Fruit fly (Drosophila melanogaster) whole organism, embryonic: ENCODE results near the gene CG6106.
A peak's percentile ranks its signal among the peaks of the same experiment; 100 is the strongest.

Experiments used
- B-H1 ChIP-seq: fragments of 200-800 bp; sonication (Bioruptor generic); IDR thresholded peaks from 3 replicates; pipeline ENCODE4 v1.3.6; 2022; ENCODE audit warnings: missing biosample characterization, missing genetic modification characterization
- B-H2 ChIP-seq: fragments of 200-800 bp; sonication (Bioruptor generic); optimal IDR thresholded peaks from 2 replicates; lab custom pipeline; 2018; ENCODE audit warnings: missing biosample characterization, mild to moderate bottlenecking, missing genetic modification characterization
- CG10209 ChIP-seq: fragments of 200-800 bp; sonication (Bioruptor generic); optimal IDR thresholded peaks from 3 replicates; lab custom pipeline; 2017; ENCODE audit warnings: missing biosample characterization, mild to moderate bottlenecking, missing genetic modification characterization, missing genetic modification reagents
- CG12071 ChIP-seq: fragments of 200-800 bp; sonication (Bioruptor generic); optimal IDR thresholded peaks from 3 replicates; lab custom pipeline; 2018; ENCODE audit warnings: missing biosample characterization, mild to moderate bottlenecking, missing genetic modification characterization
- CG1233 ChIP-seq: fragments of 200-800 bp; sonication (Bioruptor generic); optimal IDR thresholded peaks from 4 replicates; lab custom pipeline; 2018; ENCODE audit warnings: missing biosample characterization, mild to moderate bottlenecking, missing genetic modification characterization
- CG12744 ChIP-seq: fragments of 200-800 bp; sonication (Bioruptor generic); optimal IDR thresholded peaks from 2 replicates; lab custom pipeline; 2016; ENCODE audit warnings: missing biosample characterization, missing genetic modification characterization
- CG15269 ChIP-seq: fragments of 200-800 bp; sonication (Bioruptor generic); optimal IDR thresholded peaks from 2 replicates; lab custom pipeline; 2018; ENCODE audit warnings: missing biosample characterization, mild to moderate bottlenecking, missing genetic modification characterization, moderate library complexity
- CG15601 ChIP-seq: fragments of 200-800 bp; sonication (Bioruptor generic); optimal IDR thresholded peaks from 3 replicates; lab custom pipeline; 2019; ENCODE audit warnings: missing biosample characterization, mild to moderate bottlenecking, missing genetic modification characterization, moderate library complexity
- CG17568 ChIP-seq: fragments of 200-800 bp; sonication (Bioruptor generic); optimal IDR thresholded peaks from 2 replicates; lab custom pipeline; 2018; ENCODE audit warnings: missing biosample characterization, mild to moderate bottlenecking, missing genetic modification characterization, moderate library complexity
- CG17829 ChIP-seq: fragments of 200-800 bp; optimal IDR thresholded peaks from 2 replicates; lab custom pipeline; 2019; ENCODE audit warnings: missing biosample characterization, mild to moderate bottlenecking, missing genetic modification characterization, moderate library complexity
- CG17912 ChIP-seq: fragments of 200-800 bp; sonication (Bioruptor generic); optimal IDR thresholded peaks from 2 replicates; lab custom pipeline; 2018; ENCODE audit warnings: missing biosample characterization, mild to moderate bottlenecking, missing genetic modification characterization
- CG18011 ChIP-seq: fragments of 200-800 bp; sonication (Bioruptor generic); optimal IDR thresholded peaks from 2 replicates; lab custom pipeline; 2017; ENCODE audit warnings: missing biosample characterization, missing genetic modification characterization, mild to moderate bottlenecking, moderate library complexity, missing genotype
- CG1832 ChIP-seq: fragments of 200-800 bp; sonication (Bioruptor generic); optimal IDR thresholded peaks from 2 replicates; lab custom pipeline; 2017; ENCODE audit warnings: missing biosample characterization, mild to moderate bottlenecking, missing genetic modification characterization, inconsistent platforms
- CG2889 ChIP-seq: fragments of 200-800 bp; sonication (Bioruptor generic); IDR thresholded peaks from 3 replicates; pipeline ENCODE4 v1.3.6; 2022; ENCODE audit warnings: missing biosample characterization, missing genetic modification characterization
- CG31365 ChIP-seq: fragments of 200-800 bp; sonication (Bioruptor generic); optimal IDR thresholded peaks from 2 replicates; lab custom pipeline; 2018; ENCODE audit warnings: missing biosample characterization, mild to moderate bottlenecking, missing genetic modification characterization
- CG3847 ChIP-seq: fragments of 200-800 bp; sonication (Bioruptor generic); IDR thresholded peaks from 2 replicates; pipeline ENCODE4 v1.3.6; 2022; ENCODE audit warnings: missing biosample characterization, missing genetic modification characterization
- CG4282 ChIP-seq: fragments of 200-800 bp; sonication (Bioruptor generic); optimal IDR thresholded peaks from 2 replicates; lab custom pipeline; 2016; ENCODE audit warnings: missing biosample characterization, missing genetic modification characterization
- CG4404 ChIP-seq: fragments of 200-800 bp; sonication (Bioruptor generic); IDR thresholded peaks from 2 replicates; pipeline ENCODE4 v1.3.6; 2022; ENCODE audit warnings: missing biosample characterization, missing genetic modification characterization
- CG4730 ChIP-seq: fragments of 200-800 bp; sonication (Bioruptor generic); IDR thresholded peaks from 2 replicates; pipeline ENCODE4 v1.3.6; 2022; ENCODE audit warnings: missing biosample characterization, missing genetic modification characterization
- CG7556 ChIP-seq: fragments of 200-800 bp; sonication (Bioruptor generic); optimal IDR thresholded peaks from 2 replicates; lab custom pipeline; 2017; ENCODE audit warnings: missing biosample characterization, mild to moderate bottlenecking, missing genetic modification characterization
- CG7928 ChIP-seq: fragments of 200-800 bp; sonication (Bioruptor generic); optimal IDR thresholded peaks from 2 replicates; lab custom pipeline; 2017; ENCODE audit warnings: missing biosample characterization, mild to moderate bottlenecking, missing genetic modification characterization
- CG7987 ChIP-seq: fragments of 200-800 bp; sonication (Bioruptor generic); optimal IDR thresholded peaks from 2 replicates; lab custom pipeline; 2018; ENCODE audit warnings: missing biosample characterization, mild to moderate bottlenecking, missing genetic modification characterization, moderate library complexity
- CG8089 ChIP-seq: fragments of 200-800 bp; sonication (Bioruptor generic); optimal IDR thresholded peaks from 3 replicates; lab custom pipeline; 2016; ENCODE audit warnings: missing biosample characterization, missing genetic modification characterization
- CoRest ChIP-seq: fragments of 200-800 bp; sonication (Bioruptor generic); optimal IDR thresholded peaks from 3 replicates; lab custom pipeline; 2018; ENCODE audit warnings: missing biosample characterization, mild to moderate bottlenecking, missing genetic modification characterization, moderate library complexity
- CrebB ChIP-seq: fragments of 200-800 bp; sonication (Bioruptor generic); optimal IDR thresholded peaks from 3 replicates; lab custom pipeline; 2018; ENCODE audit warnings: missing biosample characterization, mild to moderate bottlenecking, missing genetic modification characterization
- ERR ChIP-seq: fragments of 200-800 bp; sonication (Bioruptor generic); optimal IDR thresholded peaks from 2 replicates; lab custom pipeline; 2016; ENCODE audit warnings: missing biosample characterization, missing genetic modification characterization
- MBD-R2 ChIP-seq: fragments of 200-800 bp; sonication (Bioruptor generic); IDR thresholded peaks from 2 replicates; pipeline ENCODE4 v1.3.6; 2022; ENCODE audit warnings: missing biosample characterization, missing genetic modification characterization
- Mes4 ChIP-seq: fragments of 200-800 bp; sonication (Bioruptor generic); optimal IDR thresholded peaks from 2 replicates; lab custom pipeline; 2016; ENCODE audit warnings: missing biosample characterization, missing genetic modification characterization
- Nf-YC ChIP-seq: fragments of 200-800 bp; optimal IDR thresholded peaks from 3 replicates; lab custom pipeline; 2019; ENCODE audit warnings: missing biosample characterization, mild to moderate bottlenecking, missing genetic modification characterization, moderate library complexity
- Six4 ChIP-seq: fragments of 200-800 bp; sonication (Bioruptor generic); optimal IDR thresholded peaks from 2 replicates; lab custom pipeline; 2016; ENCODE audit warnings: missing biosample characterization, missing genetic modification characterization
- Sry-β ChIP-seq: fragments of 200-800 bp; sonication (Bioruptor generic); optimal IDR thresholded peaks from 2 replicates; lab custom pipeline; 2018; ENCODE audit warnings: missing biosample characterization, mild to moderate bottlenecking, missing genetic modification characterization, moderate library complexity
- Xrp1 ChIP-seq: fragments of 200-800 bp; sonication (Bioruptor generic); IDR thresholded peaks from 2 replicates; pipeline ENCODE4 v1.3.6; 2022; ENCODE audit warnings: missing biosample characterization, missing genetic modification characterization
- amos ChIP-seq: fragments of 200-800 bp; sonication (Bioruptor generic); IDR thresholded peaks from 2 replicates; pipeline ENCODE4 v1.3.6; 2022; ENCODE audit warnings: missing biosample characterization, missing genetic modification characterization; ENCODE audit not compliant: partially characterized antibody
- cad ChIP-seq: fragments of >200 bp; optimal IDR thresholded peaks from 2 replicates; lab custom pipeline; 2017; ENCODE audit warnings: missing biosample characterization, missing genetic modification characterization
- corto ChIP-seq: fragments of 200-800 bp; sonication (Bioruptor generic); optimal IDR thresholded peaks from 2 replicates; lab custom pipeline; 2016; ENCODE audit warnings: missing biosample characterization, mild to moderate bottlenecking, missing genetic modification characterization, moderate library complexity
- disco-r ChIP-seq: fragments of 200-800 bp; sonication (Bioruptor generic); optimal IDR thresholded peaks from 2 replicates; lab custom pipeline; 2016; ENCODE audit warnings: missing biosample characterization, missing genetic modification characterization
- exex ChIP-seq: fragments of 200-800 bp; sonication (Bioruptor generic); optimal IDR thresholded peaks from 4 replicates; lab custom pipeline; 2018; ENCODE audit warnings: missing biosample characterization, mild to moderate bottlenecking, missing genetic modification characterization, moderate library complexity
- gcm2 ChIP-seq: fragments of 200-800 bp; sonication (Bioruptor generic); optimal IDR thresholded peaks from 2 replicates; lab custom pipeline; 2016; ENCODE audit warnings: missing biosample characterization, missing genetic modification characterization
- gem ChIP-seq: fragments of 200-800 bp; sonication (Bioruptor generic); optimal IDR thresholded peaks from 2 replicates; lab custom pipeline; 2019; ENCODE audit warnings: missing biosample characterization, mild to moderate bottlenecking, missing genetic modification characterization, moderate library complexity
- gsb-n ChIP-seq: fragments of 200-800 bp; sonication (Bioruptor generic); optimal IDR thresholded peaks from 3 replicates; lab custom pipeline; 2018; ENCODE audit warnings: missing biosample characterization, mild to moderate bottlenecking, missing genetic modification characterization
- jigr1 ChIP-seq: fragments of 200-800 bp; sonication (Bioruptor generic); IDR thresholded peaks from 3 replicates; pipeline ENCODE4 v1.3.6; 2022; ENCODE audit warnings: missing biosample characterization, missing genetic modification characterization
- lbe ChIP-seq: fragments of 200-800 bp; sonication (Bioruptor generic); optimal IDR thresholded peaks from 2 replicates; lab custom pipeline; 2016; ENCODE audit warnings: missing biosample characterization, mild to moderate bottlenecking, missing genetic modification characterization
- nmo ChIP-seq: fragments of 200-800 bp; sonication (Bioruptor generic); optimal IDR thresholded peaks from 2 replicates; lab custom pipeline; 2018; ENCODE audit warnings: missing biosample characterization, mild to moderate bottlenecking, missing genetic modification characterization, moderate library complexity
- slbo ChIP-seq: fragments of 200-800 bp; sonication (Bioruptor generic); IDR thresholded peaks from 2 replicates; pipeline ENCODE4 v1.3.6; 2022; ENCODE audit warnings: missing biosample characterization, missing genetic modification characterization
- ssp ChIP-seq: fragments of 200-800 bp; sonication (Bioruptor generic); IDR thresholded peaks from 2 replicates; pipeline ENCODE4 v1.3.6; 2022; ENCODE audit warnings: missing biosample characterization, missing genetic modification characterization
- tna ChIP-seq: fragments of 200-800 bp; sonication (Bioruptor generic); IDR thresholded peaks from 2 replicates; pipeline ENCODE4 v1.3.6; 2022; ENCODE audit warnings: missing biosample characterization, missing genetic modification characterization; ENCODE audit not compliant: partially characterized antibody
- wdn ChIP-seq: fragments of 200-800 bp; sonication (Bioruptor generic); IDR thresholded peaks from 2 replicates; pipeline ENCODE4 v1.3.6; 2022; ENCODE audit warnings: missing biosample characterization, missing genetic modification characterization
- zen ChIP-seq: fragments of 200-800 bp; sonication (Bioruptor generic); optimal IDR thresholded peaks from 3 replicates; lab custom pipeline; 2018; ENCODE audit warnings: missing biosample characterization, mild to moderate bottlenecking, missing genetic modification characterization, moderate library complexity
- zen2 ChIP-seq: fragments of 200-800 bp; sonication (Bioruptor generic); IDR thresholded peaks from 3 replicates; pipeline ENCODE4 v1.3.6; 2022; ENCODE audit warnings: missing biosample characterization, missing genetic modification characterization; ENCODE audit not compliant: partially characterized antibody

The CG6106 gene

dm6 chrX:18366851-18367649 is 8.4 kb downstream of the CG6106 start (continued):
- TF ChIP-seq Nf-YC (peak; percentile 80), tna (no peak), wdn (no peak; the same call in 1 of the 2 replicates), CG7556 (GFP tag; lab: Kevin White, UChicago) (peak; percentile 36), Sry-β (GFP tag; lab: Kevin White, UChicago) (no peak), CG1233 (GFP tag; lab: Kevin White, UChicago) (peak; percentile 70), CG10209 (GFP tag; lab: Kevin White, UChicago) (peak; percentile 69), nmo (GFP tag; lab: Kevin White, UChicago) (peak; percentile 66), corto (no peak), cad (no peak), gem (tag; lab: Kevin White, UChicago) (peak; percentile 81), ERR (no peak), CG15601 (tag; lab: Kevin White, UChicago) (peak; percentile 43), B-H2 (GFP tag; lab: Kevin White, UChicago) (peak; percentile 89), CG18011 (GFP tag; lab: Kevin White, UChicago) (peak; percentile 15), slbo (peak; percentile 88), gsb-n (tag; lab: Kevin White, UChicago) (no peak), zen2 (GFP tag; lab: Robert Waterston, UW) (no peak), CG1832 (peak; percentile 26), CG3847 (GFP tag; lab: Robert Waterston, UW) (peak; percentile 66), Six4 (no peak), CG7987 (peak; percentile 27), CG4730 (peak; percentile 36; the same call in 1 of the 2 replicates), Mes4 (GFP tag; lab: Kevin White, UChicago) (no peak), CG15269 (tag; lab: Kevin White, UChicago) (peak; percentile 90), CG17829 (peak; percentile 40), Xrp1 (GFP tag; lab: Robert Waterston, UW) (peak; percentile 72), B-H1 (GFP tag; lab: Robert Waterston, UW) (peak; percentile 22; the same call in 1 of the 3 replicates), jigr1 (GFP tag; lab: Robert Waterston, UW) (no peak), CG17568 (peak; percentile 68), CG12744 (GFP tag; lab: Kevin White, UChicago) (peak; percentile 61), zen (tag; lab: Kevin White, UChicago) (peak; percentile 30), CG2889 (GFP tag; lab: Robert Waterston, UW) (peak; percentile 64), disco-r (GFP tag; lab: Kevin White, UChicago) (no peak), CG4282 (no peak), gcm2 (GFP tag; lab: Kevin White, UChicago) (no peak), exex (tag; lab: Kevin White, UChicago) (peak; percentile 44), CG12071 (GFP tag; lab: Kevin White, UChicago) (peak; percentile 65), CG8089 (GFP tag; lab: Kevin White, UChicago) (peak; percentile 20), CG4404 (GFP tag; lab: Robert Waterston, UW) (peak; percentile 73), amos (GFP tag; lab: Robert Waterston, UW) (no peak), CG7928 (peak; percentile 22), CG31365 (peak; percentile 37), CG17912 (GFP tag; lab: Kevin White, UChicago) (peak; percentile 39), CrebB (tag; lab: Kevin White, UChicago) (peak; percentile 98), CoRest (tag; lab: Kevin White, UChicago) (peak; percentile 87), MBD-R2 (GFP tag; lab: Robert Waterston, UW) (peak; percentile 39; the same call in 1 of the 2 replicates), ssp (GFP tag; lab: Robert Waterston, UW) (0 out of 2 replicates have a peak, but pooled peaks have one; percentile 39), lbe (GFP tag; lab: Kevin White, UChicago) (no peak)
